Fruit fly (Drosophila melanogaster): ENCODE results near the gene GatC.

dm6 chr2L:13838647-13839390, 5.9 kb upstream of the GatC start:
- TF ChIP-seq CG8478 (optimal IDR thresholded peaks at IDR 0.05): no peak
- TF ChIP-seq CTCF (optimal IDR thresholded peaks at IDR 0.05): no peak
